Worm (Caenorhabditis elegans) whole organism, dauer: ENCODE measurements around the gene C28G1.10.

Experiments
- unc-62 ChIP-seq: sonication (generic microtip); optimal IDR thresholded peaks from 2 replicates; lab custom pipeline; 2017; ENCODE audit warnings: missing biosample characterization, missing genetic modification reagents, missing genetic modification characterization

Gene C28G1.10

ce11 chrX:8835405-8835804 is 11.5 kb upstream of the C28G1.10 start, which contains the start of gene sec-15:
TSS of gene sec-15 (minus strand) at chrX:8835715.
- no peak for TF ChIP-seq unc-62 (GFP tag; lab: Kevin White, UChicago)

ce11 chrX:8835887-8836348 is 11.0 kb upstream of the C28G1.10 start, which contains the start of gene C28G1.2:
TSS of gene C28G1.2 (plus strand) at chrX:8836016.
- TF ChIP-seq unc-62 (GFP tag; lab: Kevin White, UChicago): no peak

- TF ChIP-seq unc-62 (GFP tag; lab: Kevin White, UChicago): no peak
Observed at ce11 chrX:8838176-8838575, 8.7 kb upstream of the C28G1.10 start.

ce11 chrX:8843988-8844387 is 2.9 kb upstream of the C28G1.10 start, which contains the start of gene ubc-23:
TSS of gene ubc-23 (plus strand) at chrX:8844288.
- no peak for TF ChIP-seq unc-62 (GFP tag; lab: Kevin White, UChicago)

ce11 chrX:8853524-8853923 is 6.6 kb downstream of the C28G1.10 start, which contains the start of gene sprp-4:
TSS of gene sprp-4 (minus strand) at chrX:8853624.
- TF ChIP-seq unc-62 (GFP tag; lab: Kevin White, UChicago): no peak

- TF ChIP-seq unc-62 (GFP tag; lab: Kevin White, UChicago): no peak
Observed at ce11 chrX:8854409-8854808, 7.5 kb downstream of the C28G1.10 start.

- no peak for TF ChIP-seq unc-62 (GFP tag; lab: Kevin White, UChicago)
Observed at ce11 chrX:8857904-8858612, 11.1 kb downstream of the C28G1.10 start, which contains the start of gene C06E2.5. TSS of gene C06E2.5 (minus strand) at chrX:8857954.

ce11 chrX:8859538-8859937 is 12.6 kb downstream of the C28G1.10 start:
- TF ChIP-seq unc-62 (GFP tag; lab: Kevin White, UChicago): no peak

ce11 chrX:8860958-8861357 is 14.0 kb downstream of the C28G1.10 start, which contains the start of gene C06E2.9:
TSS of gene C06E2.9 (plus strand) at chrX:8861258.
- no peak for TF ChIP-seq unc-62 (GFP tag; lab: Kevin White, UChicago)

ce11 chrX:8866563-8866962 is 19.6 kb downstream of the C28G1.10 start, which contains the start of gene ins-9:
TSS of gene ins-9 (minus strand) at chrX:8866663.
- no peak for TF ChIP-seq unc-62 (GFP tag; lab: Kevin White, UChicago)

- no peak for TF ChIP-seq unc-62 (GFP tag; lab: Kevin White, UChicago)
Observed at ce11 chrX:8869112-8869675, 22.3 kb downstream of the C28G1.10 start, which contains the start of the genes ubc-22 and ubc-21. TSS of gene ubc-22 (minus strand) at chrX:8869162. TSS of gene ubc-21 (plus strand) at chrX:8869625.

ce11 chrX:8874748-8875147 is 27.8 kb downstream of the C28G1.10 start, which contains the start of gene C06E2.1:
TSS of gene C06E2.1 (minus strand) at chrX:8874848.
- TF ChIP-seq unc-62 (GFP tag; lab: Kevin White, UChicago): no peak

ce11 chrX:8875867-8876266 is 28.9 kb downstream of the C28G1.10 start:
- TF ChIP-seq unc-62 (GFP tag; lab: Kevin White, UChicago): no peak

- TF ChIP-seq unc-62 (GFP tag; lab: Kevin White, UChicago): no peak
Observed at ce11 chrX:8877162-8877561, 30.2 kb downstream of the C28G1.10 start.

- TF ChIP-seq unc-62 (GFP tag; lab: Kevin White, UChicago): no peak
Observed at ce11 chrX:8878709-8879108, 31.8 kb downstream of the C28G1.10 start.

- TF ChIP-seq unc-62 (GFP tag; lab: Kevin White, UChicago): no peak
Observed at ce11 chrX:8879349-8879748, 32.4 kb downstream of the C28G1.10 start, which contains the start of gene C06E2.2. TSS of gene C06E2.2 (plus strand) at chrX:8879649.
